Fruit fly (Drosophila melanogaster): ENCODE results near the gene Arv1.

The Arv1 gene

DNA sequence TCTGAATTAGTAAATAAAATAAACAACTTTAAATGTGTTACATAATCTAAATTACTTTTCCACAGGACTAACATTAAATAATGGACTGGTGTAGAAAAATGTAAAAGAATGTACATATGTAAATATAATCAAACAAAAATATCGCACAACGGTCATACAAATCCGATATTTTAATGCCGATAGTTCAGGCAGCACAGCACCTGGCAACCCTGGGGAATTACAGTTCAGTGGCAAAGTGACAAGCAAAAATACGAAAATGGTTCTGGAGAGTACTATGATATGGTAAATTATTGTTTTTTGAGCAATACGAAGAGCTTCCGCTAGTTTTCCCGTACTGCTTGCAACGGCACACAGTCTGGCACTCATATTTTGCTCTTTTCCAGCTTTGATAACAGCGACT is 7.7 kb upstream of the Arv1 start, which contains the start of gene Rpn10:
Gene Rpn10 (plus strand): TSS at position 144 of the 400 bp plus-strand sequence.
- TF ChIP-seq cic (GFP tag; optimal IDR thresholded peaks at IDR 0.05) (no peak), pad (GFP tag; optimal IDR thresholded peaks at IDR 0.05) (peak; percentile 50), ovo (GFP tag; optimal IDR thresholded peaks at IDR 0.05) (peak; percentile 86), CG12768 (GFP tag; optimal IDR thresholded peaks at IDR 0.05) (no peak), CG5204 (GFP tag; optimal IDR thresholded peaks at IDR 0.05) (no peak), tj (GFP tag; optimal IDR thresholded peaks at IDR 0.05) (no peak), CG7101 (tag; optimal IDR thresholded peaks at IDR 0.05) (no peak), bab1 (GFP tag; optimal IDR thresholded peaks at IDR 0.05) (peak; percentile 70), CG33017 (tag; optimal IDR thresholded peaks at IDR 0.05) (no peak), Mnt (GFP tag; optimal IDR thresholded peaks at IDR 0.05) (peak; percentile 33), CG14711 (tag; optimal IDR thresholded peaks at IDR 0.05) (peak; percentile 99), toe (GFP tag; optimal IDR thresholded peaks at IDR 0.05) (no peak), cnc (optimal IDR thresholded peaks at IDR 0.05) (peak; percentile 81 to 95), Crg-1 (GFP tag; optimal IDR thresholded peaks at IDR 0.05) (peak; percentile 19), CG11617 (GFP tag; optimal IDR thresholded peaks at IDR 0.05) (peak; percentile 5), CG7045 (GFP tag; optimal IDR thresholded peaks at IDR 0.05) (no peak), Hr96 (GFP tag; optimal IDR thresholded peaks at IDR 0.05) (no peak), CG1620 (GFP tag; optimal IDR thresholded peaks at IDR 0.05) (peak; percentile 51), kay (GFP tag; ENCODE audit: borderline replicate concordance) (no peak)

DNA sequence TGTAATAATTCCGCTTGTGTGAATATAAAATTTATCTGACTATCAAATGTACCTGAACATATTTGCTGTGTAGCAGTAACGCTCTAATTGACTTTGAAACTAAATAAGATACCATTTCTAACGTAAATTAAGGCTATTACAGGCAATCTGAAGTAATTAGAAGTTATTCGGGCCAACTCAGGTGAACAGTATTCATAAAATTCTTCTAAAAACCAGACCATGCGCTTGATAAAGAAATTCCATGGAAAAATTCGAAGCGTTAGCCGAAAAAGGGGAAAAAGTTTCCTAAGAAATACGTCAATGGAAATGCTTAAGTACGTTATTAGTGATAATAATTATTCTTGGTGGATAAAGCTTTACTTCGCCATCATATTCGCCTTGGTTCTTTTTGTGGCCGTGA is 5.2 kb upstream of the Arv1 start, which contains the start of gene ppk5:
Gene ppk5 (plus strand): TSS at position 301 of the 400 bp plus-strand sequence.
- TF ChIP-seq CG12768 (GFP tag; optimal IDR thresholded peaks at IDR 0.05) = no peak
- no peak for TF ChIP-seq CG7045 (GFP tag; optimal IDR thresholded peaks at IDR 0.05)

DNA sequence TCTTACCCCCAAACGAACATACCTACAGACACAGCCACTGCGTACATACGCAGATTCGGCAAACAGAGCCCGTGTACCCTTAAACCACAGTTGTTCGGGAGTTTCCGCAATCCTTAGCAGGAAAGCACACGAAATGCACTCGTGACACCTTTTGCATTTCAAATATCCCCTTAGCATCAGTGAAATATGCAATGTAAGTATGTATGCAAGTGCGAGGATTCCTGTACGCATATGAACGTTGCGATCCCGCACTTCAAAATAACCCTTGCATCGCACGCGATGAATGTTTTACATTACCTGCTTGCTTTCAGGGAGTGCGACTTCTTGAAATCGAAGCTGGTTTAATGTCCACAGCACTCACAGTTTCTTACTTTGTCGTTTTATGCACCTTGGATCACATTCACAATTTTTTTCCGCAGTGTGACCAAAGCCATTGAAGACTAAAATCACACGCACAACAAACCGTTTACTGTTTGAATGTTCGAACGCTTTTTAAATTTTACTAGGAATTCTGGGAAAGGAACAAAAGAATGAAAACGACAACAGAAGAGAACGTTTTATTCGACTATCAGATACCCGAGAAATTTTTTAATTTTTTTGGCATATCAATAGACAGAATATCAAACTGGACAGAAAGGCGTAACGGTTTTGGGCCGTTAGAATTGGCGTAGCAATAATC is 4.3 kb upstream of the Arv1 start, which contains the start of gene Mkrn1:
Gene Mkrn1 (minus strand): TSS at position 444 of the 679 bp plus-strand sequence.
- TF ChIP-seq CG14711 (tag; optimal IDR thresholded peaks at IDR 0.05) (no peak), CG7045 (GFP tag; optimal IDR thresholded peaks at IDR 0.05) (no peak), bab1 (GFP tag; optimal IDR thresholded peaks at IDR 0.05) (peak; percentile 58)

DNA sequence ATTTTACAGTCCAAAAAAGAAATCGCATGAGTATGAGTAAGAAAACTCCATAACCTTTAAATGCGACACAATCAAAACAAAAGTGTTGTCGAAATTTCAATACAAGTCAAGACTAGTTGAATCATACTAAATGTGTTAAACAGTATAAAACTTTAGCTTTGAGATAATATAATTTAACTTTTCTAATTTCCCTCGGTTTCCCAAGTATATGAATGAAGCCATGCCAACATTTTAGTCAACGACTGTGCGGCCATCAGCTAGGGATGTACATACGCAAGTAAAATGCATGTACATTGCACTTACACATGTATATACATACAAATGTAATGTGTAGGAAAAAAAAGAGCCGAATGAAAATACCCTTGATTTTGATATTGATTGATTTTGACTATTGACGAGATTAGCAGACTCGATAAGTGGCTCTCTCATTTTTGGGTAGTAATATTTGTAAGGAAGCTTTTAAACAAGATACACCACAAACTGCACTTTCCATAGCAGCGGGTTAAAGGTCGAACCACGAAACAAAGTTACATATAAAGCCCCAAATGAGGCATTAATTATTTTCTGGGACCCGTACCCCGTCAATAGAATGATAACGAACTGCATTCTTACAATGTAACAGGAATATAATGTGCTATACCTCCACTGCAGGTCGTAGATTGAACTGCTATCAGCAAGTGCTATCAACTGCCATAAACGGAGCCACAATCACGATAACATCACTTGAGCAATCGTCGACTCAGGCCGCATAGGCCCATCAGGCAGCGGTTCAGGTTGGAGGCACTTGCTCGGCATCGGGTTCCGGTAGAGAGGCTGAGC is 4.9 kb downstream of the Arv1 start:
- no peak for TF ChIP-seq Hr96 (GFP tag; optimal IDR thresholded peaks at IDR 0.05)
- peak; percentile 31 for TF ChIP-seq Crg-1 (GFP tag; optimal IDR thresholded peaks at IDR 0.05)
- TF ChIP-seq CG5204 (GFP tag; optimal IDR thresholded peaks at IDR 0.05) = no peak
- TF ChIP-seq pad (GFP tag; optimal IDR thresholded peaks at IDR 0.05) = no peak
- peak; percentile 39 for TF ChIP-seq CG11617 (GFP tag; optimal IDR thresholded peaks at IDR 0.05)
- TF ChIP-seq CG1620 (GFP tag; optimal IDR thresholded peaks at IDR 0.05) = peak; percentile 18
- TF ChIP-seq cnc (optimal IDR thresholded peaks at IDR 0.05) = no peak
- peak; percentile 4 for TF ChIP-seq bab1 (GFP tag; optimal IDR thresholded peaks at IDR 0.05)
- no peak for TF ChIP-seq kay (GFP tag; ENCODE audit: borderline replicate concordance)
- no peak for TF ChIP-seq ovo (GFP tag; optimal IDR thresholded peaks at IDR 0.05)
- TF ChIP-seq CG14711 (tag; optimal IDR thresholded peaks at IDR 0.05) = no peak
- TF ChIP-seq CG12768 (GFP tag; optimal IDR thresholded peaks at IDR 0.05) = peak; percentile 18
- TF ChIP-seq CG7045 (GFP tag; optimal IDR thresholded peaks at IDR 0.05) = peak; percentile 24
- TF ChIP-seq cic (GFP tag; optimal IDR thresholded peaks at IDR 0.05) = peak; percentile 2
- TF ChIP-seq toe (GFP tag; optimal IDR thresholded peaks at IDR 0.05) = no peak
- no peak for TF ChIP-seq CG33017 (tag; optimal IDR thresholded peaks at IDR 0.05)
- TF ChIP-seq Clk (GFP tag; optimal IDR thresholded peaks at IDR 0.05) = peak; percentile 1
- peak; percentile 42 for TF ChIP-seq CG7101 (tag; optimal IDR thresholded peaks at IDR 0.05)
- peak; percentile 19 for TF ChIP-seq Mnt (GFP tag; optimal IDR thresholded peaks at IDR 0.05)
- TF ChIP-seq tj (GFP tag; optimal IDR thresholded peaks at IDR 0.05) = no peak

DNA sequence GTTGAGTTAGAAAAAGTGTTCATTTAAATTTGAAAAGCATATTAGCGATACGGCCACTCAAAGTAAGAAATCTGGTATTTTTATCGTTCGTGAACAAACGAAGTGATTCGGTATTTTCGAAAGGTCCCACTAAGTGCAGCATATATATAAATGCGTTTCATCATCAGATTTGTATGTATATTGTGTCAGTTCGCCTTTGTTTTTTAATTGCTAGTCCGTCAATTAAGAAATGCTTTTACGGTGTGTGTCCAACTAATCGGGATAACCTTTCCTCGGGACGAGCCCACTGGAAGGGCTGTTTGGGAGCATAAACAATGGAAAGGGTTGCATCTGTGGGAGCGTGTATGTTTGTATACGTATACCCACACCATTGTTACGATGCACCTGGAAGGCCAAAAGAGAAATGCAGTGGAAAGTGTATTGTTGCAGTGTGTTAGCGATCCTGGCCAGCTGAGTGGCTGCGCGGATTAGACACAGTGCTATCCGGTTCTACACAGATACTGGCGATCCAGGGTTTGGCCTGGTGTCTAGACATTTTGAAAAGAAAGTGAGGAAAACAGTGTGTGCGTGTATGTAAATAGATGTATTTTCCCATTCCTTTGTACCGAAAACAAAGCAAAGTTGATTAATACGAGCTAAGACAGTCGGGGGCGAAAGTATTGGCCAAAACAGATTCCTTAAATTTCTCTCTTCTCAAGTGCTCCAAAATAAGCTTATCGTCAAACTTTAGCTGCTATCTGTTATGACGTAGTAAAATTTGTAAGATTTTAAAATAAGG is 5.9 kb downstream of the Arv1 start, which contains the start of gene CG7611:
Gene CG7611 (plus strand): TSS at position 128 of the 778 bp plus-strand sequence.
- TF ChIP-seq bab1 (GFP tag; optimal IDR thresholded peaks at IDR 0.05) = no peak

DNA sequence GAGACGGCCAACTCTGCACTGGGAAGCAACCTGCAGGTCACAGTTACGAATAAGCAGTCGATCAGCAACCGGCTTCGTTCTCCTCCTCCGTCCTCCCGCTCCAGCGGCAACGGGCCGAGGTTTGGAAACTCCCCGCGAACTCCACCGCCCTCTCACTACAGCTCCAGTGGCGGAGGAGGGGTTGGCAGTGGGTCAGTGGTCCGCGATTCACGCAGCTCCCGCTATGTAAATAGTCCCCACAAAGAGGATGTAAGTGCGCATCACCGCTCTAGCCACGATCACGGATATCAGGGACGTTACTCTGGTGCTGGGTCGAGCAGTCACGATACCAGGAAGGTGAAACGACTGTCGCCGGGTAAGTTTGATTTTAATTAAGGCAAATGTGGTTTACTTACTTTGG is 10.8 kb downstream of the Arv1 start:
- TF ChIP-seq CG7045 (GFP tag; optimal IDR thresholded peaks at IDR 0.05) (no peak), CG5204 (GFP tag; optimal IDR thresholded peaks at IDR 0.05) (no peak), bab1 (GFP tag; optimal IDR thresholded peaks at IDR 0.05) (no peak), pad (GFP tag; optimal IDR thresholded peaks at IDR 0.05) (no peak), tj (GFP tag; optimal IDR thresholded peaks at IDR 0.05) (no peak), Clk (GFP tag; optimal IDR thresholded peaks at IDR 0.05) (no peak), ovo (GFP tag; optimal IDR thresholded peaks at IDR 0.05) (no peak), toe (GFP tag; optimal IDR thresholded peaks at IDR 0.05) (no peak), CG11617 (GFP tag; optimal IDR thresholded peaks at IDR 0.05) (no peak), Crg-1 (GFP tag; optimal IDR thresholded peaks at IDR 0.05) (no peak), cnc (optimal IDR thresholded peaks at IDR 0.05) (no peak), CG7101 (tag; optimal IDR thresholded peaks at IDR 0.05) (no peak), cic (GFP tag; optimal IDR thresholded peaks at IDR 0.05) (no peak), CG33017 (tag; optimal IDR thresholded peaks at IDR 0.05) (no peak), Hr96 (GFP tag; optimal IDR thresholded peaks at IDR 0.05) (no peak)
